Worm (Caenorhabditis elegans): ENCODE data around the gene dhgd-1.

Gene dhgd-1

DNA sequence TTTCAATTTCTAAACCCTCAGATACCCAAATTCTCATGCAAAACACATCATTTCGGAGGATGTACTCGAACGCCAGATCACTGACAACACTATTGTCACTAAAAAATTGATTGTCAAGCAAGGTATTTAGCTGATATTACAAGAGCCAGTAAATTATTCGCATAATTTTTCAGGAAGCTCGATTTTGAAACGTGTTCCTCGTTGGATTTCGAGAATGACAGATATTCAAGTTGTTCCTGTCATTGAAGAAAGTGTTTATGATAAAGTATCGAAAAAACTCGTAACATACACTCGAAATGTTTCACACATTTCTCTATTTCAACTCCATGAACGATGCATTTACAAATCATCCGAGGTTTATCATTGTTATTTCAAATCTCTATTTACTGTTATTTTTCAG is 56.1 kb downstream of the dhgd-1 start:
- TF ChIP-seq C08G9.2 (tag; optimal IDR thresholded peaks at IDR 0.05) = no peak
- no peak for TF ChIP-seq fkh-6 (tag; optimal IDR thresholded peaks at IDR 0.05)
- no peak for TF ChIP-seq madf-2 (tag; optimal IDR thresholded peaks at IDR 0.05)
- no peak for TF ChIP-seq ceh-6 (GFP tag; optimal IDR thresholded peaks at IDR 0.05)
- no peak for TF ChIP-seq ceh-14 (tag; optimal IDR thresholded peaks at IDR 0.05)
- TF ChIP-seq unc-86 (tag; optimal IDR thresholded peaks at IDR 0.05) = no peak
- TF ChIP-seq ceh-19 (GFP tag; optimal IDR thresholded peaks at IDR 0.05) = no peak
- TF ChIP-seq pros-1 (tag; optimal IDR thresholded peaks at IDR 0.05) = no peak
- TF ChIP-seq elt-2 (tag; optimal IDR thresholded peaks at IDR 0.05) = no peak
- no peak for TF ChIP-seq ets-4 (tag; optimal IDR thresholded peaks at IDR 0.05)

DNA sequence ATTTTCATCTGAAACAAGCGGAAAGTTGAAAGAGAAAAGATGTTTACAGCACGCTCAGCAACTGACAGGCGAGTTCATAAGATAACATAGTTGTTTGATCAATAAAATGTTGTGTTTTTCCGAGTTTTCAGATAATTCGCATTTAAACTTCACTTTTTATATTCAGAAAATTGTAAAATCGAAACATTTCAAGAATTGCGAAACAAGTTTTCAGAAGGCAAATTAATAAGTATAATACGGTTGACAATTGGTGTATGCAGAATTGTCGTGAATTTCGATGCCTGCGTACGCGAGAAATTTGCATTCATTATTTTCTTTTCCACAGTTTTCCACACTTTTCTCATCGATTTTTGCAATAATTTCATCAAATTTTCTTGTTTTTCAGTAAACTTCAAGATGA is 56.6 kb downstream of the dhgd-1 start, which contains the start of the genes ooc-3 and B0334.4:
Gene ooc-3, minus strand, starts transcription at position 15 of the 400 bp plus-strand sequence.
Gene B0334.4, plus strand, starts transcription at position 386 of the 400 bp plus-strand sequence.
- TF ChIP-seq ceh-18 (tag; optimal IDR thresholded peaks at IDR 0.05) (no peak), tbx-7 (tag; optimal IDR thresholded peaks at IDR 0.05) (no peak), unc-42 (tag; optimal IDR thresholded peaks at IDR 0.05) (peak; percentile 70), Y22D7AL.16 (tag; optimal IDR thresholded peaks at IDR 0.05) (no peak), ceh-48 (tag; optimal IDR thresholded peaks at IDR 0.05) (no peak)

DNA sequence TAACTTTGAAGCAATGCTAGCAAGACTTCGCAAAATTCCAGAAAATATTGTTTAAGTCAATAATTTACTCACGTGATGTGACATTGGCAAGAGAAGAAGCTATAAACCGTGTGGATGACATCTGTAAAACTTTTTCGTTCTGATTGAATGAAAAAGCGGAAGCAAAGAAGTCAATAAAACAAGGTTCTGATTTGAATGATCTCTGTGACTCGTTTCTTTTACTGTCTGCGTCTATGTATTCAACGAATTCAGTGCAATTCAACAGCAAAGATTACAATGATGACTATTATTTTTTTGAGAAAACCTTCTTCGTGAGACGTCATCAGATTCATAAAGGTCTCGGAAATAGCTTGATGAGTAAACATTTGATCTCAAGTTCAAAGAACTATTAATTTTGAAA is 59.0 kb downstream of the dhgd-1 start, which contains the start of gene hacl-1:
Gene hacl-1, minus strand, starts transcription at position 121 of the 400 bp plus-strand sequence.
- TF ChIP-seq syd-9 (tag; optimal IDR thresholded peaks at IDR 0.05) (no peak), elt-2 (tag; optimal IDR thresholded peaks at IDR 0.05) (peak; percentile 27)

All from whole organism, late embryonic.